Worm (Caenorhabditis elegans) whole organism, L1 larva: ENCODE results near the gene ugt-58.

Experiments used
- F16B12.6 ChIP-seq: fragments of 150-350 bp; optimal IDR thresholded peaks from 2 replicates; lab custom pipeline; 2014; ENCODE audit warnings: missing biosample characterization, missing genetic modification characterization
- alr-1 ChIP-seq: fragments of 200-800 bp; sonication (Bioruptor generic); optimal IDR thresholded peaks from 2 replicates; lab custom pipeline; 2018; ENCODE audit warnings: borderline replicate concordance, mild to moderate bottlenecking, missing genetic modification characterization, missing compliant biosample characterization
- aly-2 ChIP-seq: fragments of 150-350 bp; optimal IDR thresholded peaks from 2 replicates; lab custom pipeline; 2014; ENCODE audit warnings: missing biosample characterization, missing genetic modification characterization
- ama-1 ChIP-seq: fragments of 150-350 bp; optimal IDR thresholded peaks from 2 replicates; lab custom pipeline; 2014
- blmp-1 ChIP-seq: fragments of 150-350 bp; optimal IDR thresholded peaks from 2 replicates; lab custom pipeline; 2014; ENCODE audit warnings: missing biosample characterization, missing genetic modification characterization
- ceh-63 ChIP-seq: fragments of 200-800 bp; sonication (Bioruptor generic); optimal IDR thresholded peaks from 2 replicates; lab custom pipeline; 2018; ENCODE audit warnings: mild to moderate bottlenecking, missing genetic modification characterization, missing compliant biosample characterization
- ceh-90 ChIP-seq: sonication (generic microtip); optimal IDR thresholded peaks from 2 replicates; lab custom pipeline; 2016; ENCODE audit warnings: missing genetic modification characterization, missing compliant biosample characterization
- ces-1 ChIP-seq: fragments of 150-350 bp; optimal IDR thresholded peaks from 2 replicates; lab custom pipeline; 2014; ENCODE audit warnings: missing biosample characterization, missing genetic modification reagents, missing genetic modification characterization
- dpl-1 ChIP-seq, 3 experiments: fragments of 150-350 bp in 2 of 3; sonication (generic microtip) in 1 of 3; optimal IDR thresholded peaks; 2 replicates each; lab custom pipeline; 2014 to 2017; ENCODE audit warnings: missing biosample characterization in 3 of 3, missing genetic modification characterization in 3 of 3, missing genetic modification reagents in 3 of 3
- dsc-1 ChIP-seq: sonication (generic microtip); optimal IDR thresholded peaks from 2 replicates; lab custom pipeline; 2016; ENCODE audit warnings: mild to moderate bottlenecking, missing genetic modification characterization, missing compliant biosample characterization
- efl-1 ChIP-seq, 4 experiments: fragments of 150-350 bp; optimal IDR thresholded peaks in 3 of 4; peaks in 1 of 4; 1 replicate in 1 of 4; 2 replicates in 3 of 4; lab custom pipeline; 2014; ENCODE audit warnings: missing biosample characterization in 2 of 4, missing genetic modification characterization in 2 of 4, missing genetic modification reagents in 2 of 4
- efl-3 ChIP-seq: fragments of 200-800 bp; sonication (Bioruptor generic); optimal IDR thresholded peaks from 2 replicates; lab custom pipeline; 2018; ENCODE audit warnings: mild to moderate bottlenecking, missing genetic modification characterization, missing compliant biosample characterization
- elt-3 ChIP-seq, 6 experiments: fragments of 150-350 bp in 1 of 6; sonication (generic microtip); optimal IDR thresholded peaks; 2 replicates each; lab custom pipeline; 2017 to 2018; ENCODE audit warnings: missing biosample characterization in 6 of 6, missing genetic modification characterization in 6 of 6, inconsistent platforms in 1 of 6
- fkh-10 ChIP-seq: sonication (generic microtip); optimal IDR thresholded peaks from 2 replicates; lab custom pipeline; 2017; ENCODE audit warnings: missing biosample characterization, missing genetic modification reagents, missing genetic modification characterization
- fkh-8 ChIP-seq: sonication (generic microtip); optimal IDR thresholded peaks from 2 replicates; lab custom pipeline; 2016; ENCODE audit warnings: mild to moderate bottlenecking, missing genetic modification characterization, missing compliant biosample characterization
- hlh-17 ChIP-seq: fragments of 200-800 bp; sonication (Bioruptor generic); optimal IDR thresholded peaks from 2 replicates; lab custom pipeline; 2018; ENCODE audit warnings: missing genetic modification characterization, mild to moderate bottlenecking, missing compliant biosample characterization, moderate library complexity, borderline replicate concordance
- hpl-2 ChIP-seq: fragments of 150-350 bp; optimal IDR thresholded peaks from 2 replicates; lab custom pipeline; 2014; ENCODE audit warnings: missing biosample characterization, missing genetic modification reagents, missing genetic modification characterization
- irx-1 ChIP-seq: sonication (generic microtip); optimal IDR thresholded peaks from 2 replicates; lab custom pipeline; 2016; ENCODE audit warnings: missing genetic modification characterization, missing compliant biosample characterization
- lin-14 ChIP-seq: fragments of 200-800 bp; sonication (Bioruptor generic); optimal IDR thresholded peaks from 2 replicates; lab custom pipeline; 2018; ENCODE audit warnings: mild to moderate bottlenecking, missing genetic modification characterization, moderate library complexity, missing compliant biosample characterization
- lin-35 ChIP-seq, 2 experiments: fragments of 150-350 bp; optimal IDR thresholded peaks; 2 replicates each; lab custom pipeline; 2014; ENCODE audit warnings: missing biosample characterization in 2 of 2, missing genetic modification characterization in 2 of 2, missing genetic modification reagents in 2 of 2
- lir-3 ChIP-seq: sonication (generic microtip); optimal IDR thresholded peaks from 2 replicates; lab custom pipeline; 2016; ENCODE audit warnings: mild to moderate bottlenecking, missing genetic modification characterization, moderate library complexity, missing compliant biosample characterization; ENCODE audit not compliant: poor library complexity
- lsy-2 ChIP-seq, 2 experiments: fragments of 150-350 bp; optimal IDR thresholded peaks; 2 replicates each; lab custom pipeline; 2014; ENCODE audit warnings: missing biosample characterization in 2 of 2, missing genetic modification characterization in 2 of 2
- mab-9 ChIP-seq: fragments of 200-800 bp; sonication (Bioruptor generic); IDR thresholded peaks from 2 replicates; pipeline ENCODE4 v1.3.6; 2022; ENCODE audit warnings: missing genetic modification reagents, missing genetic modification characterization, missing compliant biosample characterization
- mef-2 ChIP-seq: fragments of 150-350 bp; optimal IDR thresholded peaks from 2 replicates; lab custom pipeline; 2014; ENCODE audit warnings: missing biosample characterization, missing genetic modification characterization
- mep-1 ChIP-seq: fragments of 150-350 bp; optimal IDR thresholded peaks from 2 replicates; lab custom pipeline; 2014; ENCODE audit warnings: missing biosample characterization, missing genetic modification characterization
- nhr-20 ChIP-seq: sonication (generic microtip); optimal IDR thresholded peaks from 2 replicates; lab custom pipeline; 2016; ENCODE audit warnings: mild to moderate bottlenecking, missing genetic modification characterization, missing compliant biosample characterization
- nhr-71 ChIP-seq: sonication (generic microtip); optimal IDR thresholded peaks from 2 replicates; lab custom pipeline; 2016; ENCODE audit warnings: mild to moderate bottlenecking, missing genetic modification characterization, moderate library complexity, missing compliant biosample characterization
- nhr-85 ChIP-seq: sonication (generic microtip); peaks from one replicate; lab custom pipeline; 2016; ENCODE audit warnings: missing genetic modification characterization, inconsistent platforms, missing compliant biosample characterization
- nhr-90 ChIP-seq: sonication (generic microtip); optimal IDR thresholded peaks from 2 replicates; lab custom pipeline; 2016; ENCODE audit warnings: mild to moderate bottlenecking, missing genetic modification characterization, missing compliant biosample characterization; ENCODE audit not compliant: poor library complexity
- rnt-1 ChIP-seq: sonication (generic microtip); optimal IDR thresholded peaks from 2 replicates; lab custom pipeline; 2016; ENCODE audit warnings: mild to moderate bottlenecking, missing genetic modification characterization, moderate library complexity, missing compliant biosample characterization
- sup-37 ChIP-seq: fragments of 200-800 bp; sonication (Bioruptor generic); optimal IDR thresholded peaks from 2 replicates; lab custom pipeline; 2018; ENCODE audit warnings: mild to moderate bottlenecking, missing genetic modification characterization, missing compliant biosample characterization
- swsn-7 ChIP-seq: sonication (generic microtip); optimal IDR thresholded peaks from 2 replicates; lab custom pipeline; 2016; ENCODE audit warnings: missing genetic modification characterization, missing compliant biosample characterization
- unc-30 ChIP-seq: sonication (generic microtip); optimal IDR thresholded peaks from 2 replicates; lab custom pipeline; 2017; ENCODE audit warnings: missing biosample characterization, missing genetic modification characterization
- unc-62 ChIP-seq: fragments of 150-350 bp; optimal IDR thresholded peaks from 2 replicates; lab custom pipeline; 2014; ENCODE audit warnings: missing biosample characterization, missing genetic modification reagents, missing genetic modification characterization
- unc-86 ChIP-seq: sonication (generic microtip); optimal IDR thresholded peaks from 2 replicates; lab custom pipeline; 2016; ENCODE audit warnings: missing genetic modification characterization, missing compliant biosample characterization
- unc-98 ChIP-seq: fragments of 200-800 bp; sonication (Bioruptor generic); IDR thresholded peaks from 2 replicates; pipeline ENCODE4 v1.3.6; 2022; ENCODE audit warnings: missing genetic modification characterization, missing compliant biosample characterization

The ugt-58 gene

ce11 chrII:9597516-9598047 is 11.0 kb upstream of the ugt-58 start, which contains the start of gene mrpl-53:
Gene mrpl-53, plus strand, starts transcription at chrII:9597622.
- TF ChIP-seq nhr-90 (peak; percentile 52), swsn-7 (tag; lab: Kevin White, UChicago) (no peak), efl-1 (optimal IDR thresholded peaks at IDR 0.05; lab: Kevin White, UChicago) (no peak), efl-1 (GFP tag; optimal IDR thresholded peaks at IDR 0.05 in 1 of 2; lab: Kevin White, UChicago) (peak in 1 of 2 experiments; percentile 66), lin-35 (GFP tag; optimal IDR thresholded peaks at IDR 0.05; lab: Kevin White, UChicago) (peak in 1 of 2 experiments; percentile 1), unc-98 (GFP tag; lab: Robert Waterston, UW) (no peak), sup-37 (GFP tag; lab: Kevin White, UChicago) (no peak), nhr-71 (tag; lab: Kevin White, UChicago) (peak; percentile 29)

ce11 chrII:9596401-9596800 is 9.8 kb upstream of the ugt-58 start, which contains the start of gene E02H1.6:
Gene E02H1.6, plus strand, starts transcription at chrII:9596701.
- TF ChIP-seq aly-2 (tag; lab: Kevin White, UChicago) (no peak), lin-35 (GFP tag; optimal IDR thresholded peaks at IDR 0.05; lab: Kevin White, UChicago) (no peak), ces-1 (GFP tag; lab: Kevin White, UChicago) (no peak), hlh-17 (GFP tag; lab: Kevin White, UChicago) (no peak), rnt-1 (no peak), nhr-20 (tag; lab: Kevin White, UChicago) (no peak), ama-1 (lab: Kevin White, UChicago) (no peak), ceh-63 (GFP tag; lab: Kevin White, UChicago) (no peak), unc-30 (tag; lab: Kevin White, UChicago) (no peak), ceh-90 (tag; lab: Kevin White, UChicago) (no peak)

ce11 chrII:9594924-9595323 is 8.3 kb upstream of the ugt-58 start, which contains the start of gene E02H1.5:
Gene E02H1.5, plus strand, starts transcription at chrII:9595224.
- no peak for TF ChIP-seq efl-1 (optimal IDR thresholded peaks at IDR 0.05; lab: Kevin White, UChicago)
- no peak for TF ChIP-seq efl-1 (GFP tag; optimal IDR thresholded peaks at IDR 0.05 in 1 of 2; lab: Kevin White, UChicago)
- no peak for TF ChIP-seq mef-2 (tag; lab: Kevin White, UChicago)
- TF ChIP-seq lsy-2 (tag; optimal IDR thresholded peaks at IDR 0.05; lab: Kevin White, UChicago), result no peak
- no peak for TF ChIP-seq dpl-1 (GFP tag; optimal IDR thresholded peaks at IDR 0.05; lab: Kevin White, UChicago)
- no peak for TF ChIP-seq nhr-85 (tag; lab: Kevin White, UChicago)
- TF ChIP-seq unc-98 (GFP tag; lab: Robert Waterston, UW), result no peak
- no peak for TF ChIP-seq rnt-1
- TF ChIP-seq fkh-10 (GFP tag; lab: Kevin White, UChicago), result no peak
- no peak for TF ChIP-seq ceh-63 (GFP tag; lab: Kevin White, UChicago)
- TF ChIP-seq mep-1 (tag; lab: Kevin White, UChicago), result no peak
- no peak for TF ChIP-seq alr-1 (tag; lab: Kevin White, UChicago)
- TF ChIP-seq mab-9 (GFP tag; lab: Robert Waterston, UW), result no peak
- no peak for TF ChIP-seq fkh-8
- no peak for TF ChIP-seq lin-14 (GFP tag; lab: Kevin White, UChicago)
- no peak for TF ChIP-seq elt-3 (tag; optimal IDR thresholded peaks at IDR 0.05; lab: Kevin White, UChicago)
- TF ChIP-seq, all 84 proteins: peak for 0

ce11 chrII:9592737-9593136 is 6.2 kb upstream of the ugt-58 start, which contains the start of gene parp-2:
Gene parp-2, plus strand, starts transcription at chrII:9593037.
- TF ChIP-seq dsc-1, result no peak
- no peak for TF ChIP-seq hpl-2
- no peak for TF ChIP-seq irx-1 (tag; lab: Kevin White, UChicago)
- no peak for TF ChIP-seq nhr-71 (tag; lab: Kevin White, UChicago)
- TF ChIP-seq blmp-1 (tag; lab: Kevin White, UChicago), result no peak
- no peak for TF ChIP-seq unc-62 (GFP tag; lab: Kevin White, UChicago)
- no peak for TF ChIP-seq ces-1 (GFP tag; lab: Kevin White, UChicago)
- no peak for TF ChIP-seq lir-3 (tag; lab: Kevin White, UChicago)
- no peak for TF ChIP-seq unc-86 (tag; lab: Kevin White, UChicago)
- TF ChIP-seq efl-3, result no peak
- no peak for TF ChIP-seq F16B12.6
- TF ChIP-seq lsy-2 (tag; optimal IDR thresholded peaks at IDR 0.05; lab: Kevin White, UChicago), result no peak
- TF ChIP-seq, all 84 proteins: peak for 0
